Worm (Caenorhabditis elegans): Measurements from ENCODE around the gene clh-6.

The clh-6 gene

ce11 chrV:12040823-12041606 lies 22.2 kb downstream of the clh-6 start, which contains the start of the genes kup-1 and F10C2.4:
kup-1 (minus strand) TSS chrV:12040873.
F10C2.4 (plus strand) TSS chrV:12041556.
- no peak for TF ChIP-seq zfh-2 (GFP tag; conservative IDR thresholded peaks at IDR 0.05)
- no peak for TF ChIP-seq hmg-1.2 (GFP tag; IDR thresholded peaks at IDR 0.05)
- TF ChIP-seq aptf-2 (GFP tag; conservative IDR thresholded peaks at IDR 0.05) = no peak
- no peak for TF ChIP-seq rcor-1 (GFP tag; IDR thresholded peaks at IDR 0.05)
- TF ChIP-seq B0019.2 (GFP tag; conservative IDR thresholded peaks at IDR 0.05) = no peak
- TF ChIP-seq attf-5 (GFP tag; optimal IDR thresholded peaks at IDR 0.05) = peak; percentile 86
- no peak for TF ChIP-seq mes-4 (tag; optimal IDR thresholded peaks at IDR 0.05)
- no peak for TF ChIP-seq nfya-2 (GFP tag; IDR thresholded peaks at IDR 0.05)
- no peak for TF ChIP-seq attf-6 (GFP tag; IDR thresholded peaks at IDR 0.05)
- peak; percentile 88 for TF ChIP-seq lin-54 (GFP tag; optimal IDR thresholded peaks at IDR 0.05)
- no peak for TF ChIP-seq nhr-179 (tag; optimal IDR thresholded peaks at IDR 0.05)
- TF ChIP-seq athp-1 (tag; optimal IDR thresholded peaks at IDR 0.05) = peak; percentile 14
- TF ChIP-seq F33H1.4 (GFP tag; IDR thresholded peaks at IDR 0.05) = peak; percentile 11; the same call in 1 of the 2 replicates
- no peak for TF ChIP-seq nhr-90 (tag; optimal IDR thresholded peaks at IDR 0.05)
- TF ChIP-seq F49E8.2 (tag; optimal IDR thresholded peaks at IDR 0.05; ENCODE audit: insufficient read depth) = no peak
- TF ChIP-seq bed-2 (GFP tag; IDR thresholded peaks at IDR 0.05) = no peak
- no peak for TF ChIP-seq ceh-91 (GFP tag; IDR thresholded peaks at IDR 0.05)
- no peak for TF ChIP-seq bed-1 (GFP tag; IDR thresholded peaks at IDR 0.05)
- TF ChIP-seq F52B5.7 (tag; optimal IDR thresholded peaks at IDR 0.05) = no peak
- no peak for TF ChIP-seq somi-1 (GFP tag; optimal IDR thresholded peaks at IDR 0.05)
- no peak for TF ChIP-seq Y53G8AR.9 (GFP tag; conservative IDR thresholded peaks at IDR 0.05)
- TF ChIP-seq Y67H2A.10 (GFP tag; conservative IDR thresholded peaks at IDR 0.05) = no peak
- TF ChIP-seq akir-1 (GFP tag; optimal IDR thresholded peaks at IDR 0.05) = no peak
- peak; percentile 60; the same call in 1 of the 2 replicates for TF ChIP-seq madf-6 (GFP tag; IDR thresholded peaks at IDR 0.05)
- TF ChIP-seq madf-3 (GFP tag; IDR thresholded peaks at IDR 0.05) = no peak
- no peak for TF ChIP-seq tlf-1 (GFP tag; optimal IDR thresholded peaks at IDR 0.05)
- TF ChIP-seq efl-1 (GFP tag; optimal IDR thresholded peaks at IDR 0.05) = peak; percentile 86
- TF ChIP-seq xnd-1 (tag; optimal IDR thresholded peaks at IDR 0.05) = no peak
- no peak for TF ChIP-seq ztf-18 (tag; optimal IDR thresholded peaks at IDR 0.05)
- TF ChIP-seq lag-1 (GFP tag; IDR thresholded peaks at IDR 0.05) = no peak
- TF ChIP-seq ceh-40 (GFP tag; IDR thresholded peaks at IDR 0.05) = no peak
- no peak for TF ChIP-seq die-1 (tag; optimal IDR thresholded peaks at IDR 0.05)
- no peak for TF ChIP-seq pha-4 (tag; optimal IDR thresholded peaks at IDR 0.05)
- no peak for TF ChIP-seq sdz-38 (tag; optimal IDR thresholded peaks at IDR 0.05)
- TF ChIP-seq egl-44 (GFP tag; IDR thresholded peaks at IDR 0.05) = no peak
- TF ChIP-seq let-607 (tag; optimal IDR thresholded peaks at IDR 0.05) = no peak
- no peak for TF ChIP-seq ztf-3 (GFP tag; optimal IDR thresholded peaks at IDR 0.05)
- no peak for TF ChIP-seq chd-7 (tag; optimal IDR thresholded peaks at IDR 0.05)
- TF ChIP-seq C06A6.2 (GFP tag; conservative IDR thresholded peaks at IDR 0.05) = no peak
- TF ChIP-seq B0261.1 (tag; optimal IDR thresholded peaks at IDR 0.05) = no peak
- peak; percentile 81 for TF ChIP-seq dpl-1 (GFP tag; optimal IDR thresholded peaks at IDR 0.05)
- peak; percentile 44; the same call in 1 of the 2 replicates for TF ChIP-seq dox-1 (GFP tag; IDR thresholded peaks at IDR 0.05)
- peak; percentile 85 for TF ChIP-seq mcd-1 (GFP tag; IDR thresholded peaks at IDR 0.05)
- TF ChIP-seq C17E4.6 (GFP tag; IDR thresholded peaks at IDR 0.05) = no peak
- TF ChIP-seq dpff-1 (tag; optimal IDR thresholded peaks at IDR 0.05) = no peak
- no peak for TF ChIP-seq B0336.3 (GFP tag; IDR thresholded peaks at IDR 0.05)
- no peak for TF ChIP-seq F57A8.1 (GFP tag; optimal IDR thresholded peaks at IDR 0.05)
- peak; percentile 21 for TF ChIP-seq lsl-1 (GFP tag; optimal IDR thresholded peaks at IDR 0.05)

Data from whole organism, young adult.